Worm (Caenorhabditis elegans) whole organism, L2 larva: ENCODE data around the gene F48G7.5.

Source experiments
- C34F6.9 ChIP-seq: fragments of 150-350 bp; optimal IDR thresholded peaks from 2 replicates; lab custom pipeline; 2014; ENCODE audit warnings: missing biosample characterization, missing genetic modification characterization
- F13H6.1 ChIP-seq: sonication (generic microtip); optimal IDR thresholded peaks from 2 replicates; lab custom pipeline; 2016; ENCODE audit warnings: missing genetic modification characterization, missing compliant biosample characterization
- R02D3.7 ChIP-seq: fragments of 150-350 bp; optimal IDR thresholded peaks from 2 replicates; lab custom pipeline; 2014; ENCODE audit warnings: missing biosample characterization, missing genetic modification characterization
- Y55F3AM.14 ChIP-seq: fragments of 200-800 bp; sonication (Bioruptor generic); optimal IDR thresholded peaks from 2 replicates; lab custom pipeline; 2018; ENCODE audit warnings: mild to moderate bottlenecking, missing genetic modification characterization, missing compliant biosample characterization
- alr-1 ChIP-seq: fragments of 150-350 bp; optimal IDR thresholded peaks from 2 replicates; lab custom pipeline; 2014; ENCODE audit warnings: missing biosample characterization, missing genetic modification characterization
- aly-2 ChIP-seq: fragments of 150-350 bp; optimal IDR thresholded peaks from 2 replicates; lab custom pipeline; 2014; ENCODE audit warnings: missing biosample characterization, missing genetic modification characterization
- blmp-1 ChIP-seq: sonication (generic microtip); optimal IDR thresholded peaks from 2 replicates; lab custom pipeline; 2017; ENCODE audit warnings: missing genetic modification characterization, mild to moderate bottlenecking, missing compliant biosample characterization, antibody characterized with exemption, moderate library complexity; ENCODE audit not compliant: insufficient read depth
- ceh-16 ChIP-seq: fragments of 150-350 bp; optimal IDR thresholded peaks from 2 replicates; lab custom pipeline; 2014; ENCODE audit warnings: missing biosample characterization, missing genetic modification characterization
- ceh-82 ChIP-seq: fragments of 150-350 bp; optimal IDR thresholded peaks from 2 replicates; lab custom pipeline; 2014; ENCODE audit warnings: missing biosample characterization, missing genetic modification characterization
- crh-2 ChIP-seq: sonication (generic microtip); optimal IDR thresholded peaks from 2 replicates; lab custom pipeline; 2017; ENCODE audit warnings: missing biosample characterization, missing genetic modification characterization
- egl-27 ChIP-seq: sonication (generic microtip); optimal IDR thresholded peaks from 3 replicates; lab custom pipeline; 2017; ENCODE audit warnings: missing biosample characterization, missing genetic modification reagents, missing genetic modification characterization
- elt-1 ChIP-seq: fragments of 150-350 bp; optimal IDR thresholded peaks from 2 replicates; lab custom pipeline; 2014; ENCODE audit warnings: missing biosample characterization, missing genetic modification characterization
- elt-3 ChIP-seq: sonication (generic microtip); optimal IDR thresholded peaks from 2 replicates; lab custom pipeline; 2017; ENCODE audit warnings: missing biosample characterization, missing genetic modification characterization
- fos-1 ChIP-seq: fragments of 150-350 bp; optimal IDR thresholded peaks from 2 replicates; lab custom pipeline; 2014; ENCODE audit warnings: missing biosample characterization, missing genetic modification characterization
- gmeb-1 ChIP-seq: fragments of 150-350 bp; optimal IDR thresholded peaks from 2 replicates; lab custom pipeline; 2014; ENCODE audit warnings: missing biosample characterization, missing genetic modification characterization
- lin-13 ChIP-seq: fragments of 150-350 bp; optimal IDR thresholded peaks from 2 replicates; lab custom pipeline; 2014; ENCODE audit warnings: missing biosample characterization, missing genetic modification reagents, missing genetic modification characterization
- lin-39 ChIP-seq: fragments of 150-350 bp; optimal IDR thresholded peaks from 2 replicates; lab custom pipeline; 2014; ENCODE audit warnings: missing biosample characterization, missing genetic modification reagents, missing genetic modification characterization
- lsy-2 ChIP-seq, 2 experiments: fragments of 150-350 bp in 1 of 2; sonication (generic microtip) in 1 of 2; optimal IDR thresholded peaks; 2 replicates each; lab custom pipeline; 2014 to 2017; ENCODE audit warnings: missing biosample characterization in 2 of 2, missing genetic modification characterization in 2 of 2
- mab-5 ChIP-seq: fragments of 150-350 bp; optimal IDR thresholded peaks from 2 replicates; lab custom pipeline; 2014; ENCODE audit warnings: missing biosample characterization, missing genetic modification characterization
- mbf-1 ChIP-seq: sonication (generic microtip); optimal IDR thresholded peaks from 2 replicates; lab custom pipeline; 2017; ENCODE audit warnings: missing biosample characterization, missing genetic modification characterization
- mdl-1 ChIP-seq, 2 experiments: fragments of 150-350 bp in 1 of 2; sonication (generic microtip) in 1 of 2; optimal IDR thresholded peaks; 2 replicates each; lab custom pipeline; 2017; ENCODE audit warnings: missing biosample characterization in 2 of 2, missing genetic modification characterization in 2 of 2
- nhr-11 ChIP-seq: fragments of 150-350 bp; optimal IDR thresholded peaks from 2 replicates; lab custom pipeline; 2014; ENCODE audit warnings: missing biosample characterization, missing genetic modification characterization
- nhr-12 ChIP-seq: fragments of 150-350 bp; optimal IDR thresholded peaks from 2 replicates; lab custom pipeline; 2014; ENCODE audit warnings: missing biosample characterization, missing genetic modification characterization
- nhr-129 ChIP-seq: fragments of 150-350 bp; optimal IDR thresholded peaks from 2 replicates; lab custom pipeline; 2014; ENCODE audit warnings: missing biosample characterization, missing genetic modification characterization
- nhr-21 ChIP-seq: fragments of 150-350 bp; optimal IDR thresholded peaks from 2 replicates; lab custom pipeline; 2014; ENCODE audit warnings: missing biosample characterization, missing genetic modification characterization
- nhr-23 ChIP-seq: fragments of 150-350 bp; optimal IDR thresholded peaks from 2 replicates; lab custom pipeline; 2014; ENCODE audit warnings: missing biosample characterization, missing genetic modification reagents, missing genetic modification characterization
- nhr-237 ChIP-seq: fragments of 150-350 bp; optimal IDR thresholded peaks from 2 replicates; lab custom pipeline; 2014; ENCODE audit warnings: missing biosample characterization, missing genetic modification characterization
- nhr-25 ChIP-seq: fragments of 150-350 bp; sonication (generic microtip); optimal IDR thresholded peaks from 3 replicates; lab custom pipeline; 2014; ENCODE audit warnings: missing biosample characterization, missing genetic modification characterization
- nhr-6 ChIP-seq: fragments of 150-350 bp; optimal IDR thresholded peaks from 2 replicates; lab custom pipeline; 2014; ENCODE audit warnings: missing biosample characterization, missing genetic modification characterization
- nhr-77 ChIP-seq: fragments of 150-350 bp; optimal IDR thresholded peaks from 2 replicates; lab custom pipeline; 2014; ENCODE audit warnings: missing biosample characterization, missing genetic modification characterization
- peb-1 ChIP-seq: fragments of 150-350 bp; optimal IDR thresholded peaks from 2 replicates; lab custom pipeline; 2014; ENCODE audit warnings: missing biosample characterization, missing genetic modification characterization
- sem-4 ChIP-seq: fragments of 150-350 bp; optimal IDR thresholded peaks from 2 replicates; lab custom pipeline; 2014; ENCODE audit warnings: missing biosample characterization, missing genetic modification reagents, missing genetic modification characterization
- skn-1 ChIP-seq: sonication (generic microtip); optimal IDR thresholded peaks from 2 replicates; lab custom pipeline; 2017; ENCODE audit warnings: missing biosample characterization, missing genetic modification characterization
- sma-3 ChIP-seq: sonication (generic microtip); optimal IDR thresholded peaks from 2 replicates; lab custom pipeline; 2016; ENCODE audit warnings: missing genetic modification reagents, missing genetic modification characterization, missing compliant biosample characterization
- sma-9 ChIP-seq, 2 experiments: fragments of 150-350 bp in 1 of 2; sonication (generic microtip) in 1 of 2; optimal IDR thresholded peaks; 2 replicates each; lab custom pipeline; 2014 to 2016; ENCODE audit warnings: missing genetic modification characterization in 2 of 2, mild to moderate bottlenecking in 1 of 2, missing biosample characterization in 1 of 2, missing compliant biosample characterization in 1 of 2, missing genetic modification reagents in 1 of 2, moderate library complexity in 1 of 2
- snpc-4 ChIP-seq: fragments of 150-350 bp; optimal IDR thresholded peaks from 2 replicates; lab custom pipeline; 2014; ENCODE audit warnings: missing biosample characterization, missing genetic modification characterization
- unc-39 ChIP-seq: fragments of 150-350 bp; optimal IDR thresholded peaks from 2 replicates; lab custom pipeline; 2014; ENCODE audit warnings: missing biosample characterization, missing genetic modification characterization
- unc-62 ChIP-seq: fragments of 150-350 bp; optimal IDR thresholded peaks from 2 replicates; lab custom pipeline; 2014; ENCODE audit warnings: missing biosample characterization, missing genetic modification reagents, missing genetic modification characterization
- zag-1 ChIP-seq: fragments of 150-350 bp; optimal IDR thresholded peaks from 2 replicates; lab custom pipeline; 2014; ENCODE audit warnings: missing biosample characterization, missing genetic modification characterization
- ztf-1 ChIP-seq: fragments of 200-800 bp; sonication (Bioruptor generic); conservative IDR thresholded peaks from 2 replicates; pipeline ENCODE4 v1.3.6; 2022; ENCODE audit warnings: missing genetic modification characterization, missing compliant biosample characterization
- ztf-11 ChIP-seq: sonication (generic microtip); optimal IDR thresholded peaks from 2 replicates; lab custom pipeline; 2017; ENCODE audit warnings: missing biosample characterization, missing genetic modification characterization
- ztf-4 ChIP-seq: fragments of 150-350 bp; optimal IDR thresholded peaks from 2 replicates; lab custom pipeline; 2014; ENCODE audit warnings: missing biosample characterization, missing genetic modification characterization

Gene F48G7.5

DNA sequence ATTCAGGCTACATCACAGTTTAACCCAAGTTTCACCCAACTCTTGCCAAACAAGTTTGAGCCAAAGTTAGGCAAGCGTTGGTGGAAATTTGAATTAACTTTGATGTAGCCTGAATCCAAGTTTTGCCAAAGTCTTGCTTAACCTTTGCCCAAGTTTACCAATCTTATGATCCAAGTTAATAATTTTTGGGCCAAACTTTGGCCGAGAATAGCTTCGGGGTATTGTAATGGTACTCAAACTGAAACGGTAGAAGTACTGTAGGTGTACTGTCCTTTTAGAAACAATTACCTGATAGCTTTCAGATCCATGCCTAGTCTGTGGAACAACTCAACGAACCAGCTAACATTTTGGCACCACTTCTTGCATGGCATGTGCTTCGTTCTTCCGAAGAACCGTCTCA, 22.5 kb downstream of the F48G7.5 start, which contains the start of gene nhr-251:
Gene nhr-251, plus strand, starts transcription at position 301 of the 400 bp plus-strand sequence.
- TF ChIP-seq egl-27 (no peak), ceh-16 (tag; lab: Kevin White, UChicago) (no peak), ztf-4 (tag; lab: Kevin White, UChicago) (no peak), nhr-129 (tag; lab: Kevin White, UChicago) (no peak), mab-5 (no peak), nhr-237 (no peak), lin-13 (GFP tag; lab: Kevin White, UChicago) (no peak), nhr-23 (tag; lab: Kevin White, UChicago) (no peak), sem-4 (no peak), elt-3 (no peak), unc-39 (tag; lab: Kevin White, UChicago) (no peak), ztf-1 (no peak), mdl-1 (tag; optimal IDR thresholded peaks at IDR 0.05; lab: Kevin White, UChicago) (no peak), gmeb-1 (no peak), mbf-1 (tag; lab: Kevin White, UChicago) (no peak), ceh-82 (no peak), ztf-11 (no peak)
- TF ChIP-seq, all 48 proteins: peak for 0

DNA sequence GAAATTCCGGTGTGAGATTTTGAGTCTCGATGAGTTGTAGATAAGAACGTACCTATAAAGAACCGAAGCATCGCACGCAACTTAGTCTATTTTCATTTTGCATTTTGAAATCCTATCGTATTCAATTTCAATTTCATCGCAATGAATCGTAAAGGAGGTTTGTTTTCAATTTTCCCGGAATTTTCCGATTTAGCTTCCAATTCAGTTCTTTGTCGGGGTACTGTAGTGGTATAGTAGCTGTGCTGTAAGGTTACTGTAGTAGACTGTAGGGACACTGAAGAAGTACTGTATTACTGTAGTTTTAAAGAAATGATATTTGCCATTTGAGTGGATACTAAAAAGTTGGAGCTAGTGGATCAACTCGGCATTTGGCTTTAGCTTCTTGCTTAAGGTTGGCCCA, 23.0 kb downstream of the F48G7.5 start:
- TF ChIP-seq unc-39 (tag; lab: Kevin White, UChicago), result no peak
- peak; percentile 47 for TF ChIP-seq sma-9 (GFP tag; optimal IDR thresholded peaks at IDR 0.05; lab: Kevin White, UChicago)
- no peak for TF ChIP-seq sma-9 (tag; optimal IDR thresholded peaks at IDR 0.05; lab: Kevin White, UChicago)
- TF ChIP-seq nhr-77 (tag; lab: Kevin White, UChicago), result no peak
- no peak for TF ChIP-seq mbf-1 (tag; lab: Kevin White, UChicago)
- TF ChIP-seq ceh-16 (tag; lab: Kevin White, UChicago), result peak; percentile 2
- TF ChIP-seq skn-1 (tag; lab: Kevin White, UChicago), result no peak
- TF ChIP-seq, all 48 proteins: peak for 2

DNA sequence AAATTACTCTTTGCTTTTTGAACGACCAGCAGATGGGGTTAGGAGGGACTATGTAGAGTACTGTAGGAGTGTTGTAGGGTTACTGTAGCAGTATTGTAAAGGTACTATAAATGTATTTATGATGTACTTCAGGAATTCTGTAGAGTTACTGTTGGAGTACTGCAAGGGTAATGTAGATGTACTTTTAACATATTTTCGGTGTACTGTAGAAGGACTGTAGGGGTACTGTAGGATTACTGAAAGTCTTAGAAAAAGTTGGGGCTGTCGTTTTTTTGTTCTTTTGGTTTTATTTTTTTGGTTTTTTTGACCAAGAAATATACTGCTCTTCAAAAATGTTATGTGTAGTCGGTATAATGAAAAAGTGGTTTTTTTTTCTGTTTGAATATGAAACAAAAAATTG, 24.1 kb downstream of the F48G7.5 start:
- TF ChIP-seq lin-13 (GFP tag; lab: Kevin White, UChicago) (no peak), elt-1 (no peak), gmeb-1 (no peak), sem-4 (no peak), nhr-77 (tag; lab: Kevin White, UChicago) (no peak), nhr-12 (no peak), mdl-1 (tag; optimal IDR thresholded peaks at IDR 0.05; lab: Kevin White, UChicago) (no peak), nhr-129 (tag; lab: Kevin White, UChicago) (no peak), lsy-2 (tag; optimal IDR thresholded peaks at IDR 0.05; lab: Kevin White, UChicago) (no peak), sma-9 (GFP tag; optimal IDR thresholded peaks at IDR 0.05; lab: Kevin White, UChicago) (no peak), sma-9 (tag; optimal IDR thresholded peaks at IDR 0.05; lab: Kevin White, UChicago) (no peak), nhr-11 (no peak), nhr-21 (tag; lab: Kevin White, UChicago) (no peak), nhr-25 (tag; lab: Kevin White, UChicago) (no peak), sma-3 (GFP tag; lab: Kevin White, UChicago) (no peak), skn-1 (tag; lab: Kevin White, UChicago) (no peak), peb-1 (tag; lab: Kevin White, UChicago) (no peak), snpc-4 (tag; lab: Kevin White, UChicago) (no peak), unc-62 (GFP tag; lab: Kevin White, UChicago) (no peak), ceh-82 (no peak), lin-39 (tag; lab: Kevin White, UChicago) (no peak)

DNA sequence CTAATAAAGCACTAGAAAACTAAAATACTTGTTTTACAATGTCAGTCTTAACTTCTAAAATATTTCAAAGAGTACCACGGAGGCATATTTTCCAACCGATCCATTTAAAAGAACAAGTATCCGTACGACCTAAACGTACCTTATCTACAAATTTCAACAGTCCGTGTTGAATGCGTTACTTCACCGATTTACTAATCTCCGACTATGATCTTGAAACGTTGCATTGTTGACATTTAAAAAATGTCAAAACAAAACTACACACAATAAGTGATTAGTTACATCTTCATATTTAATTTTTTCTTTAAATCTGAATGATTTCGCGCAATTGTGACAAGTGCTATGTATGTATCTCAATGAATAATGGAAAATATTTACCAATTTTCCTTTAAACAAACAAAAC, 24.9 kb downstream of the F48G7.5 start:
- TF ChIP-seq elt-1, result peak; percentile 72
- no peak for TF ChIP-seq alr-1 (tag; lab: Kevin White, UChicago)
- TF ChIP-seq nhr-12, result no peak
- TF ChIP-seq mdl-1 (tag; optimal IDR thresholded peaks at IDR 0.05; lab: Kevin White, UChicago), result no peak
- TF ChIP-seq nhr-77 (tag; lab: Kevin White, UChicago), result no peak
- TF ChIP-seq nhr-237, result no peak
- TF ChIP-seq sma-9 (GFP tag; optimal IDR thresholded peaks at IDR 0.05; lab: Kevin White, UChicago), result peak; percentile 66
- TF ChIP-seq sma-9 (tag; optimal IDR thresholded peaks at IDR 0.05; lab: Kevin White, UChicago), result no peak
- TF ChIP-seq C34F6.9 (tag; lab: Kevin White, UChicago), result no peak
- no peak for TF ChIP-seq zag-1 (tag; lab: Kevin White, UChicago)
- TF ChIP-seq lin-13 (GFP tag; lab: Kevin White, UChicago), result no peak
- no peak for TF ChIP-seq sma-3 (GFP tag; lab: Kevin White, UChicago)
- no peak for TF ChIP-seq gmeb-1
- TF ChIP-seq crh-2, result no peak
- TF ChIP-seq ceh-82, result no peak
- no peak for TF ChIP-seq lin-39 (tag; lab: Kevin White, UChicago)
- no peak for TF ChIP-seq ztf-11
- TF ChIP-seq snpc-4 (tag; lab: Kevin White, UChicago), result no peak
- TF ChIP-seq unc-39 (tag; lab: Kevin White, UChicago), result no peak
- no peak for TF ChIP-seq F13H6.1 (tag; lab: Kevin White, UChicago)
- no peak for TF ChIP-seq blmp-1 (tag; lab: Kevin White, UChicago)
- no peak for TF ChIP-seq R02D3.7 (tag; lab: Kevin White, UChicago)
- TF ChIP-seq peb-1 (tag; lab: Kevin White, UChicago), result no peak
- TF ChIP-seq aly-2 (tag; lab: Kevin White, UChicago), result no peak
- no peak for TF ChIP-seq ztf-4 (tag; lab: Kevin White, UChicago)
- TF ChIP-seq elt-3, result no peak
- TF ChIP-seq nhr-21 (tag; lab: Kevin White, UChicago), result no peak
- TF ChIP-seq fos-1, result no peak
- TF ChIP-seq mbf-1 (tag; lab: Kevin White, UChicago), result no peak
- TF ChIP-seq nhr-25 (tag; lab: Kevin White, UChicago), result peak; percentile 24
- peak; percentile 61 for TF ChIP-seq ceh-16 (tag; lab: Kevin White, UChicago)
- TF ChIP-seq Y55F3AM.14 (GFP tag; lab: Kevin White, UChicago), result no peak
- TF ChIP-seq nhr-6, result no peak
- TF ChIP-seq nhr-11, result no peak
